Worm (Caenorhabditis elegans) whole organism, young adult: ENCODE measurements around the gene nhr-116.

ENCODE experiments used
- F39B2.1 ChIP-seq: fragments of 200-800 bp; sonication (Bioruptor generic); IDR thresholded peaks from 2 replicates; pipeline ENCODE4 v1.3.6; 2022; ENCODE audit warnings: missing genetic modification reagents, missing genetic modification characterization, missing compliant biosample characterization
- Y53F4B.3 ChIP-seq: fragments of 200-800 bp; sonication (Bioruptor generic); IDR thresholded peaks from 2 replicates; pipeline ENCODE4 v1.3.6; 2022; ENCODE audit warnings: missing genetic modification reagents, missing genetic modification characterization, missing compliant biosample characterization
- hsf-1 ChIP-seq: fragments of 200-800 bp; sonication (Bioruptor generic); IDR thresholded peaks from 2 replicates; pipeline ENCODE4 v1.3.6; 2022; ENCODE audit warnings: missing genetic modification reagents, missing genetic modification characterization, missing compliant biosample characterization
- let-526 ChIP-seq: fragments of 200-800 bp; sonication (Bioruptor generic); IDR thresholded peaks from 2 replicates; pipeline ENCODE4 v1.3.6; 2022; ENCODE audit warnings: missing genetic modification reagents, missing genetic modification characterization, missing compliant biosample characterization
- mxl-1 ChIP-seq: sonication (generic microtip); optimal IDR thresholded peaks from 2 replicates; lab custom pipeline; 2016; ENCODE audit warnings: missing genetic modification characterization, missing compliant biosample characterization
- snpc-1.1 ChIP-seq: sonication (generic microtip); optimal IDR thresholded peaks from 2 replicates; lab custom pipeline; 2017; ENCODE audit warnings: missing genetic modification characterization, mild to moderate bottlenecking, missing compliant biosample characterization, antibody characterized with exemption, moderate library complexity, missing genotype, missing genetic modification reagents; ENCODE audit not compliant: insufficient read depth

- TF ChIP-seq let-526 (GFP tag; lab: Robert Waterston, UW) = no peak
- TF ChIP-seq snpc-1.1 (tag; lab: Kevin White, UChicago) = no peak
- no peak for TF ChIP-seq F39B2.1
- TF ChIP-seq Y53F4B.3 (GFP tag; lab: Robert Waterston, UW) = no peak
- TF ChIP-seq hsf-1 (GFP tag; lab: Robert Waterston, UW) = no peak
- TF ChIP-seq mxl-1 (tag; lab: Kevin White, UChicago) = no peak
Observed at ce11 chrV:16874966-16875365, 37.1 kb upstream of the nhr-116 start, which contains the start of gene F49A5.10.
